Fruit fly (Drosophila melanogaster) whole organism, adult: ENCODE measurements around the gene Brd8.

Experiments used
- CG14711 ChIP-seq: fragments of 200-800 bp; sonication (Bioruptor generic); optimal IDR thresholded peaks from 2 replicates; lab custom pipeline; 2018; ENCODE audit warnings: missing biosample characterization, mild to moderate bottlenecking, missing genetic modification characterization, moderate library complexity
- CG5204 ChIP-seq: fragments of 200-800 bp; sonication (Bioruptor generic); optimal IDR thresholded peaks from 2 replicates; lab custom pipeline; 2016; ENCODE audit warnings: missing biosample characterization, missing genetic modification characterization
- Hr96 ChIP-seq: fragments of 200-800 bp; sonication (Bioruptor generic); optimal IDR thresholded peaks from 2 replicates; lab custom pipeline; 2016; ENCODE audit warnings: missing biosample characterization, missing genetic modification characterization
- bab1 ChIP-seq: fragments of 200-800 bp; sonication (Bioruptor generic); optimal IDR thresholded peaks from 3 replicates; lab custom pipeline; 2019; ENCODE audit warnings: missing biosample characterization, mild to moderate bottlenecking, missing genetic modification characterization, moderate library complexity

- no peak for TF ChIP-seq CG14711 (tag; lab: Kevin White, UChicago)
- no peak for TF ChIP-seq CG5204 (GFP tag; lab: Kevin White, UChicago)
- no peak for TF ChIP-seq bab1 (GFP tag; lab: Kevin White, UChicago)
- no peak for TF ChIP-seq Hr96 (GFP tag; lab: Kevin White, UChicago)
These were observed 15.3 kb downstream of the Brd8 start, which contains the start of gene CG11951 for dm6 chr3R:29238623-29239022.
